Worm (Caenorhabditis elegans) whole organism, midembryonic: ENCODE results near the gene srh-16.

Source experiments
- T22C8.4 ChIP-seq: fragments of 200-800 bp; sonication (Bioruptor generic); IDR thresholded peaks from 2 replicates; pipeline ENCODE4 v1.3.6; 2022; ENCODE audit warnings: missing genetic modification characterization, missing compliant biosample characterization
- cog-1 ChIP-seq: sonication (generic microtip); optimal IDR thresholded peaks from 2 replicates; lab custom pipeline; 2016; ENCODE audit warnings: missing genetic modification characterization, missing compliant biosample characterization
- flt-1 ChIP-seq: fragments of 200-800 bp; sonication (Bioruptor generic); IDR thresholded peaks from 2 replicates; pipeline ENCODE4 v1.3.6; 2022; ENCODE audit warnings: missing genetic modification characterization, missing compliant biosample characterization
- klf-2 ChIP-seq: fragments of 200-800 bp; sonication (Bioruptor generic); conservative IDR thresholded peaks from 2 replicates; pipeline ENCODE4 v1.3.6; 2022; ENCODE audit warnings: missing genetic modification reagents, missing genetic modification characterization, missing compliant biosample characterization
- med-1 ChIP-seq: sonication (generic microtip); optimal IDR thresholded peaks from 2 replicates; lab custom pipeline; 2017; ENCODE audit warnings: missing genetic modification characterization, mild to moderate bottlenecking, missing compliant biosample characterization, antibody characterized with exemption, missing genetic modification reagents; ENCODE audit not compliant: insufficient read depth
- tab-1 ChIP-seq: fragments of 200-800 bp; sonication (Bioruptor generic); IDR thresholded peaks from 2 replicates; pipeline ENCODE4 v1.3.6; 2022; ENCODE audit warnings: missing genetic modification characterization, missing compliant biosample characterization
- ztf-29 ChIP-seq: fragments of 200-800 bp; sonication (Bioruptor generic); IDR thresholded peaks from 2 replicates; pipeline ENCODE4 v1.3.6; 2022; ENCODE audit warnings: missing genetic modification reagents, missing genetic modification characterization, missing compliant biosample characterization

DNA sequence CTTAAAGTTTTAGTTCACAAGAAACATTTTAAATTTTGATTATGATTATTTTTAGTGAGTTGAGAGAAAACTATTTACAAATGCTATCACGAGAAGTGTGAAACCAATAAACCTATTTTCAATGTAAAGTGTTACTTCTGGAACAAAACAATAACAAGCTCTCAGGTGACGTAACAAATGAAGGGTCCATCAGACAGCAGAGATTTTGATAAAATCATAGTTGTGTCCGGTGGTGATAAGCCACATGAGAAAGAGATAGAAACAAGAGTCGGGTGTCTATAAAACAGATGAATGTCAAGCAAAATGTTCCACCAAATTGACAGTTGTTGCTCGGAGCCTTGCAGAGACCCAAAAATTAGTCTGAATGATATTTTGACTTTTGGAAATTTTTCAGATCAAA lies 42.7 kb downstream of the srh-16 start:
- no peak for TF ChIP-seq med-1 (GFP tag; lab: Kevin White, UChicago)
- TF ChIP-seq flt-1 (GFP tag; lab: Robert Waterston, UW), result no peak
- no peak for TF ChIP-seq cog-1
- TF ChIP-seq tab-1 (GFP tag; lab: Robert Waterston, UW), result no peak
- TF ChIP-seq ztf-29, result no peak
- no peak for TF ChIP-seq klf-2 (GFP tag; lab: Robert Waterston, UW)
- TF ChIP-seq T22C8.4, result no peak
